ENCODE assay signal across 4 worm cellular contexts in the genomic region with DNA sequence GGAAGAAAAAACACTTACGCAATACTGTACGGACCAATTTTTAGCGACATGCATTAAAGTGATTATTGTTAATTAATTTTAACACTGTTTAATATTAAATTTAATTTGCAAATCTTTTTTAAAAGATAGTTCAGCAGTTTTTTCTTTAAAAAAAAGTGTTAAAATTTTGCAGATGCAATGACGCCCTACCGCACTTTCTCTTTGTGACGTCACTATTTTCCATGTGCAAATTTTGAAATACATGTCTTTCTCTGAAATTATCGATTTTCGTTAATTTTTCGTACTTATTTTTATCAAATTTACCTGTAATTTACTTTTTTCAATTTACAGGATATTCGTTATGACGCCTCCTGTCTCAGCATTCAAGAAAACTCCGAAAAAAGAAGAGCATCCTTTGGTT.
A peak's percentile ranks its signal among the peaks of the same experiment; 100 is the strongest.
TF ChIP-seq lines count a peak whose summit lies in the region.

A gene (minus strand): TSS at position 174 of the 400 bp plus-strand sequence.
A gene (plus strand): TSS at position 331 of the 400 bp plus-strand sequence.

TF ChIP-seq in whole organism, L1 larva, 84 proteins besides CTCF, POLR2A, EP300 and RAD21 (continued from another document):
- TF ChIP-seq xbp-1 (tag; optimal IDR thresholded peaks at IDR 0.05; lab: Kevin White, UChicago) (peak; percentile 69), sox-4 (tag; optimal IDR thresholded peaks at IDR 0.05; lab: Kevin White, UChicago) (no peak), nhr-19 (GFP tag; conservative IDR thresholded peaks at IDR 0.05; lab: Robert Waterston, UW) (0 out of 2 replicates have a peak, but pooled peaks have one; percentile 4), skn-1 (tag; optimal IDR thresholded peaks at IDR 0.05; lab: Kevin White, UChicago) (peak; percentile 59), mab-9 (GFP tag; IDR thresholded peaks at IDR 0.05; lab: Robert Waterston, UW) (no peak), C04F5.9 (tag; optimal IDR thresholded peaks at IDR 0.05; lab: Kevin White, UChicago) (no peak), lin-15B (tag; optimal IDR thresholded peaks at IDR 0.05; lab: Kevin White, UChicago) (peak; percentile 30), nhr-20 (tag; optimal IDR thresholded peaks at IDR 0.05; lab: Kevin White, UChicago) (peak; percentile 33), nhr-71 (tag; optimal IDR thresholded peaks at IDR 0.05; lab: Kevin White, UChicago) (no peak), egl-13 (tag; optimal IDR thresholded peaks at IDR 0.05; lab: Kevin White, UChicago) (no peak), dsc-1 (tag; optimal IDR thresholded peaks at IDR 0.05; lab: Kevin White, UChicago) (no peak), lin-35 (GFP tag; optimal IDR thresholded peaks at IDR 0.05; lab: Kevin White, UChicago) (peak; percentile 47 to 55), fkh-10 (GFP tag; optimal IDR thresholded peaks at IDR 0.05; lab: Kevin White, UChicago) (no peak), efl-3 (GFP tag; optimal IDR thresholded peaks at IDR 0.05; lab: Kevin White, UChicago) (no peak), snpc-4 (tag; optimal IDR thresholded peaks at IDR 0.05; lab: Kevin White, UChicago) (no peak), ceh-82 (tag; optimal IDR thresholded peaks at IDR 0.05; lab: Kevin White, UChicago) (peak in 2 of 3 experiments; percentile 11 to 41), F16B12.6 (tag; optimal IDR thresholded peaks at IDR 0.05; lab: Kevin White, UChicago) (peak; percentile 32), snu-23 (GFP tag; optimal IDR thresholded peaks at IDR 0.05; lab: Kevin White, UChicago) (no peak), jun-1 (tag; optimal IDR thresholded peaks at IDR 0.05; lab: Kevin White, UChicago) (no peak), ztf-4 (tag; optimal IDR thresholded peaks at IDR 0.05; lab: Kevin White, UChicago) (no peak), C16A3.4 (tag; optimal IDR thresholded peaks at IDR 0.05; lab: Kevin White, UChicago) (peak; percentile 46), ceh-90 (tag; optimal IDR thresholded peaks at IDR 0.05; lab: Kevin White, UChicago) (no peak), ceh-88 (GFP tag; IDR thresholded peaks at IDR 0.05; lab: Robert Waterston, UW) (no peak), grh-1 (GFP tag; IDR thresholded peaks at IDR 0.05; lab: Robert Waterston, UW) (no peak), lir-3 (tag; optimal IDR thresholded peaks at IDR 0.05; lab: Kevin White, UChicago; ENCODE audit: poor library complexity) (no peak), swsn-7 (tag; optimal IDR thresholded peaks at IDR 0.05; lab: Kevin White, UChicago) (peak; percentile 16), mep-1 (tag; optimal IDR thresholded peaks at IDR 0.05; lab: Kevin White, UChicago) (peak; percentile 72), nhr-47 (tag; optimal IDR thresholded peaks at IDR 0.05; lab: Kevin White, UChicago) (peak; percentile 28)

TF ChIP-seq in whole organism, L2 larva, 48 proteins besides CTCF, POLR2A, EP300 and RAD21 (continued from another document):
- TF ChIP-seq unc-39 (tag; optimal IDR thresholded peaks at IDR 0.05; lab: Kevin White, UChicago) = no peak
- peak; percentile 48 for TF ChIP-seq nhr-129 (tag; optimal IDR thresholded peaks at IDR 0.05; lab: Kevin White, UChicago)
- TF ChIP-seq nhr-6 (tag; optimal IDR thresholded peaks at IDR 0.05; lab: Kevin White, UChicago) = peak; percentile 24
- TF ChIP-seq sma-9 (GFP tag; optimal IDR thresholded peaks at IDR 0.05; lab: Kevin White, UChicago) = peak; percentile 21
- no peak for TF ChIP-seq sma-9 (tag; optimal IDR thresholded peaks at IDR 0.05; lab: Kevin White, UChicago)

TF ChIP-seq in whole organism, L3 larva, 47 proteins besides CTCF, POLR2A, EP300 and RAD21 (continued from another document):
- peak; percentile 56 for TF ChIP-seq lin-15B (tag; optimal IDR thresholded peaks at IDR 0.05; lab: Kevin White, UChicago)

TF ChIP-seq in whole organism, L4 larva, 104 proteins besides CTCF, POLR2A, EP300 and RAD21 (continued from another document):
- TF ChIP-seq zip-11 (GFP tag; IDR thresholded peaks at IDR 0.05; lab: Robert Waterston, UW) (no peak), dve-1 (tag; optimal IDR thresholded peaks at IDR 0.05; lab: Kevin White, UChicago; ENCODE audit: insufficient read depth) (peak; percentile 22), nhr-77 (tag; optimal IDR thresholded peaks at IDR 0.05; lab: Kevin White, UChicago) (peak; percentile 16), lin-15B (tag; optimal IDR thresholded peaks at IDR 0.05; lab: Kevin White, UChicago) (no peak), mxl-3 (GFP tag; optimal IDR thresholded peaks at IDR 0.05; lab: Kevin White, UChicago) (peak; percentile 24), F26F4.8 (GFP tag; conservative IDR thresholded peaks at IDR 0.05; lab: Robert Waterston, UW) (no peak), pqm-1 (tag; optimal IDR thresholded peaks at IDR 0.05; lab: Kevin White, UChicago) (no peak), ctbp-1 (GFP tag; IDR thresholded peaks at IDR 0.05; lab: Robert Waterston, UW) (no peak), sdz-12 (GFP tag; optimal IDR thresholded peaks at IDR 0.05; lab: Kevin White, UChicago) (no peak), saeg-2 (GFP tag; IDR thresholded peaks at IDR 0.05; lab: Robert Waterston, UW) (no peak), aha-1 (tag; lab: Kevin White, UChicago) (no peak), Y5F2A.4 (GFP tag; optimal IDR thresholded peaks at IDR 0.05; lab: Kevin White, UChicago) (no peak), skn-1 (tag; optimal IDR thresholded peaks at IDR 0.05; lab: Kevin White, UChicago) (no peak), spr-1 (tag; optimal IDR thresholded peaks at IDR 0.05; lab: Kevin White, UChicago) (no peak), mep-1 (tag; optimal IDR thresholded peaks at IDR 0.05; lab: Kevin White, UChicago) (no peak), lin-1 (GFP tag; IDR thresholded peaks at IDR 0.05; lab: Robert Waterston, UW) (no peak), nhr-41 (GFP tag; IDR thresholded peaks at IDR 0.05; lab: Robert Waterston, UW) (no peak), Y105C5A.15 (GFP tag; IDR thresholded peaks at IDR 0.05; lab: Robert Waterston, UW) (no peak), F37D6.2 (tag; optimal IDR thresholded peaks at IDR 0.05; lab: Kevin White, UChicago) (no peak)
